Worm (Caenorhabditis elegans): ENCODE measurements around the gene pqn-84.

Gene pqn-84

DNA sequence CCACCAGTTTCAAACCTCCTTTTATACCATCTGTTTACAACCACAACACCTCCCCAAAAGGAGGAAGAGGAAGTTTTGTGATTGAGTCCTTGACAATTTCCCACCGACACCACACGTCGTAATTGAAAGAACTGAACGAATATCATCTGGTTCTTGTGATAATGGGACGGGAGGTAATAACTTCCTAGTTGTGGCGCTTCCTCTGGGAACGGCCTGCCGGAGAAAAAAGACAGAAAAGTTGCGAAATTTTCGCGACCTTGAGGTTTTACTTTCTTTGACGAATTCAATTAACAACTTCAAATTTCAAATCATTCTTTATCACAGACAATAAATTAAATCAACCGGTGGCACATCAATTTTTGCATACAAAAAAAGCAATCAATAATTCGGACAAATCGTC is 6.6 kb downstream of the pqn-84 start, which contains the start of gene col-96 (continued):
- no peak for TF ChIP-seq ceh-44 (GFP tag; IDR thresholded peaks at IDR 0.05)

DNA sequence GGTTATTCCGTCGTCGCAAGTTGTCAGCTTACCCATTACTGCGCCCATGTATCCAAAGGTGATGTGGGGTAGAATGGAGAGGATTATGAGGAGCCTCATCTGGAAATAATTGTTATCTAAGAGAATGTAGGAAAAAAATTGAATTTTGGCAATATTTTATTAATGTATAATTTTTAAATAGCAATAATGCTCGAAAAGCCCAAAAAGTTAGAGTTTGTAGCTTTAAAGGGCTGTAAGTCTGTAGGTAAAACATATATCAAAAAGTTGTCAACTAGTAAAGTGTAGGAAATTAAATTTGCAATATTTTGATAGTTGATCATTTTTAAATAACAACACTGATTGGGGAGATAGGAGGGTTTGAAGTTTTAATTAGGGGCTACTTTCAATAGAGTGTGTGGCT is 8.7 kb downstream of the pqn-84 start, which contains the start of gene Y41C4A.8:
TSS of gene Y41C4A.8 (minus strand) at position 101 of the 400 bp plus-strand sequence.
- TF ChIP-seq zip-2 (tag; optimal IDR thresholded peaks at IDR 0.05) (no peak), Y105C5A.15 (GFP tag; IDR thresholded peaks at IDR 0.05) (no peak), spr-1 (tag; optimal IDR thresholded peaks at IDR 0.05) (no peak), ceh-82 (tag; optimal IDR thresholded peaks at IDR 0.05) (no peak), hmg-1.1 (GFP tag; IDR thresholded peaks at IDR 0.05) (no peak), set-16 (GFP tag; IDR thresholded peaks at IDR 0.05) (no peak)

DNA sequence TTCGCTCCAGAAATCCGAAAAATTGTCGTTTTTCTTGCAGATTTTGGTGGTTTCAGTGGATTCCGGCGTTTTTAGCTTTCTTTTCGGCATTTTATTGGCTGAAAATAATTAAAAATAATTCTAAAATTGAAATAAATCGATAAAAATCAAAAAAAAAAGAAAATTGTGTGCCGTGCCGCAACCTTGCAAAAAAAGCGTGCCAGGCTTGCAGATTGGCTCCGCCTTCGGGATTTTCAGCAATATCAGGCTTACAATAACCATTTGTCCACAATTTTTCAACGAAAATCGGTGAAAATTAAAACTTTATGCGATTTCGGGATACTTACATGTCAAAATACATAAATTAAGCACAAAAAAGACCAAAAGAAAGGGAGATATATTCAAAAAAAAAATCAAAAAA is 18.5 kb downstream of the pqn-84 start, which contains the start of gene Y41C4A.9:
TSS of gene Y41C4A.9 (minus strand) at position 98 of the 400 bp plus-strand sequence.
- TF ChIP-seq ama-1 (optimal IDR thresholded peaks at IDR 0.05) = peak; percentile 4
- TF ChIP-seq lin-38 (GFP tag; IDR thresholded peaks at IDR 0.05) = peak; percentile 68
- TF ChIP-seq arid-1 (GFP tag; conservative IDR thresholded peaks at IDR 0.05) = no peak
- TF ChIP-seq ceh-20 (GFP tag; IDR thresholded peaks at IDR 0.05) = no peak
- TF ChIP-seq mes-2 (tag; optimal IDR thresholded peaks at IDR 0.05; ENCODE audit: poor library complexity, severe bottlenecking) = peak; percentile 57
- no peak for TF ChIP-seq unc-62 (GFP tag; optimal IDR thresholded peaks at IDR 0.05 in 1 of 2)
- no peak for TF ChIP-seq unc-62 (tag; optimal IDR thresholded peaks at IDR 0.05)
- no peak for TF ChIP-seq nhr-102 (tag; optimal IDR thresholded peaks at IDR 0.05)
- no peak for TF ChIP-seq saeg-2 (GFP tag; IDR thresholded peaks at IDR 0.05)
- no peak for TF ChIP-seq dmd-9 (GFP tag; IDR thresholded peaks at IDR 0.05)
- TF ChIP-seq Y48G9A.11 (GFP tag; IDR thresholded peaks at IDR 0.05) = no peak
- TF ChIP-seq daf-16 (GFP tag; optimal IDR thresholded peaks at IDR 0.05) = no peak
- peak; percentile 11 for TF ChIP-seq daf-16 (tag; optimal IDR thresholded peaks at IDR 0.05)
- no peak for TF ChIP-seq ztf-7 (tag; optimal IDR thresholded peaks at IDR 0.05)
- no peak for TF ChIP-seq spr-3 (GFP tag; optimal IDR thresholded peaks at IDR 0.05)

DNA sequence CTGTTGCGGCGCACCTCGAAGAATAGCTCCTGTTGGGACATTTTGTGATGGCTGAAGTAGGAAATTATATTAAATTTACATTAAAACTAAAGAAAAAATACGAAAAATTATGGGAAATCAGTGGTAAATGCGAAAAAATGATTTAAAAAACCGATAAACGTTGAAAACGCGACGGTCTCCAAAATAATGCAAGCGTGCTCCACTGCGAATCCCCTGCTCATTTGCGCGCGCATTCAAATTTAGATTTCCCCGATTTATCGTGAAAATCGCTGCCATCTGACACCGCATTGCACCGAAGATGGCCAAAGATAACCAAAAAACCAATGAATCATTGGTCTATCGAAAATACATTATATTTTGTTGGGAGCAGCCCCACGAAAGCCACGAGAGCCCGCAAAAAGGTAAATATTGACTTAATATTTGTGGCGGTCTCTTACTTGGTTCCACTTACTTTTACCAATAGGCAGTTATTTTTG is 19.4 kb downstream of the pqn-84 start, which contains the start of the genes elb-1 and Y41C4A.11:
TSS of gene elb-1 (minus strand) at position 51 of the 476 bp plus-strand sequence.
TSS of gene Y41C4A.11 (plus strand) at position 461 of the 476 bp plus-strand sequence.
- TF ChIP-seq dve-1 (tag; optimal IDR thresholded peaks at IDR 0.05; ENCODE audit: insufficient read depth) (peak; percentile 36), mdl-1 (tag; optimal IDR thresholded peaks at IDR 0.05) (peak in 1 of 2 experiments; percentile 8), daf-8 (GFP tag; IDR thresholded peaks at IDR 0.05) (no peak), lin-38 (GFP tag; IDR thresholded peaks at IDR 0.05) (peak; percentile 97), nhr-28 (tag; optimal IDR thresholded peaks at IDR 0.05) (peak; percentile 43), madf-9 (GFP tag; conservative IDR thresholded peaks at IDR 0.05) (0 out of 2 replicates have a peak, but pooled peaks have one; percentile 13), pha-4 (GFP tag; IDR thresholded peaks at IDR 0.05) (no peak), pha-4 (tag; optimal IDR thresholded peaks at IDR 0.05) (peak; percentile 88), php-3 (GFP tag; IDR thresholded peaks at IDR 0.05) (no peak), mes-2 (tag; optimal IDR thresholded peaks at IDR 0.05; ENCODE audit: poor library complexity, severe bottlenecking) (peak; percentile 69), hlh-30 (tag; optimal IDR thresholded peaks at IDR 0.05; ENCODE audit: insufficient read depth) (peak; percentile 69), unc-39 (tag; optimal IDR thresholded peaks at IDR 0.05) (no peak), nhr-77 (tag; optimal IDR thresholded peaks at IDR 0.05) (peak; percentile 31), F44E2.7 (GFP tag; IDR thresholded peaks at IDR 0.05) (no peak), nhr-6 (tag; optimal IDR thresholded peaks at IDR 0.05) (peak; percentile 29), unc-130 (GFP tag; optimal IDR thresholded peaks at IDR 0.05) (no peak), daf-16 (GFP tag; optimal IDR thresholded peaks at IDR 0.05) (no peak), daf-16 (tag; optimal IDR thresholded peaks at IDR 0.05) (peak; percentile 3), hmg-1.1 (GFP tag; IDR thresholded peaks at IDR 0.05) (peak; percentile 59; the same call in 1 of the 2 replicates), fkh-10 (GFP tag; optimal IDR thresholded peaks at IDR 0.05) (peak; percentile 5), dpl-1 (GFP tag; optimal IDR thresholded peaks at IDR 0.05) (peak; percentile 96), hif-1 (tag; optimal IDR thresholded peaks at IDR 0.05) (no peak), mep-1 (tag; optimal IDR thresholded peaks at IDR 0.05) (peak; percentile 47), lsy-2 (tag; optimal IDR thresholded peaks at IDR 0.05) (peak in 1 of 2 experiments; percentile 72), dmd-6 (GFP tag; IDR thresholded peaks at IDR 0.05) (no peak), D1046.2 (GFP tag; IDR thresholded peaks at IDR 0.05) (no peak), lin-13 (GFP tag; optimal IDR thresholded peaks at IDR 0.05) (peak; percentile 34), nhr-102 (tag; optimal IDR thresholded peaks at IDR 0.05) (peak; percentile 50)
